Fruit fly (Drosophila melanogaster) S2 (cell line): ENCODE measurements around the gene CG4960.

Experiments
- CG8478 ChIP-seq: fragments of >200 bp; optimal IDR thresholded peaks from 2 replicates; lab custom pipeline; 2018
- CTCF ChIP-seq, 2 experiments: fragments of >200 bp; optimal IDR thresholded peaks; 2 replicates each; lab custom pipeline; 2018

DNA sequence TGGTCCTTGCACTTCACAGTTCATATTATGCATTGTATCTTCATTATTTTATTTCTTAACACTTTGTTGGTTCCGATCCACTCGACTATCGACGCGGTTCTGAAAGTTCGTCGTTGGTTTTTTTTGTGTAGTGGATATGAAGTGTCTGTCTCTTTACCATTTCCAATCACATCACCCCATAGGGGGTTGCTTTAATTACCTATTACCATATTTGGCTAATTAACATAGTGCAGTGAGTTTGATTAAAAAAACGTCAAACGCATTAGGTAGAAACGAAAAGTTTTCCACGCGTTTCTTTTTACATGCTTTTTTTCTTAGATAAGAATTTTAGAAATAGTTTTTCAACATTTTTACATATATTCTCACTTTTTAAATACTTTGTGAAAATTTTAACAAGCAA, 24.1 kb downstream of the CG4960 start, which contains the start of gene LpR1:
- TF ChIP-seq CG8478 (lab: Kevin White, UChicago) (no peak), CTCF (optimal IDR thresholded peaks at IDR 0.05; lab: Kevin White, UChicago) (no peak)
